Worm (Caenorhabditis elegans): ENCODE results near the gene rcat-1.

DNA sequence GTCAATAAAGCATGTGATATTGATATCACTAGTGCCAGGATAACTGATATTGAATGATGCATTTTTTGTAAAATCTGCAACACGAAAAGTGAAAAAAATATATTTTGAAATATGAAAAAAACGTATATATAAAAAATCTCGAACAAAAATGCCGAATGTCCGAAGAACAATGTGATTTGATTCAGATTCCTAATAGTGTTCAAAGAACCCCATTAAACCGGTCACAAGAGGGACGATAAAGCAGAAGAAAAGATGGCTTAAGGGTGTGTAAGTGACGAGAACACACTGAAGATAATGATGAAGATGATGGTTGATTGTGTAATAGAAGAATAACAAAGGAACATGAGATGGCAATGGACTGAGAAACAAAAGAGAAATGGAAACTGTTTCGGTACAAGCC is 32.8 kb upstream of the rcat-1 start, which contains the start of gene T21D12.14:
- TF ChIP-seq unc-62 (GFP tag; optimal IDR thresholded peaks at IDR 0.05) (no peak), lin-32 (GFP tag; optimal IDR thresholded peaks at IDR 0.05) (no peak), elt-1 (tag; optimal IDR thresholded peaks at IDR 0.05; ENCODE audit: borderline replicate concordance, insufficient read depth) (no peak), nhr-28 (tag; optimal IDR thresholded peaks at IDR 0.05) (no peak), sem-2 (GFP tag; optimal IDR thresholded peaks at IDR 0.05) (no peak), lsy-2 (tag; optimal IDR thresholded peaks at IDR 0.05) (no peak), ztf-11 (tag; optimal IDR thresholded peaks at IDR 0.05) (no peak), snpc-4 (tag; optimal IDR thresholded peaks at IDR 0.05) (no peak)
